Fruit fly (Drosophila melanogaster) whole organism, embryonic: ENCODE results near the gene Cyp312a1.

Source experiments
- Bgb ChIP-seq: fragments of 200-800 bp; sonication (Bioruptor generic); IDR thresholded peaks from 2 replicates; pipeline ENCODE4 v1.3.6; 2022; ENCODE audit warnings: missing biosample characterization, missing genetic modification characterization; ENCODE audit not compliant: partially characterized antibody
- CG11085 ChIP-seq: fragments of 200-800 bp; sonication (Bioruptor generic); IDR thresholded peaks from 2 replicates; pipeline ENCODE4 v1.3.6; 2022; ENCODE audit warnings: missing biosample characterization, missing genetic modification characterization
- CG12391 ChIP-seq: fragments of 200-800 bp; sonication (Bioruptor generic); optimal IDR thresholded peaks from 3 replicates; lab custom pipeline; 2018; ENCODE audit warnings: missing biosample characterization, mild to moderate bottlenecking, missing genetic modification characterization, moderate library complexity
- CG13424 ChIP-seq: fragments of 200-800 bp; sonication (Bioruptor generic); optimal IDR thresholded peaks from 2 replicates; lab custom pipeline; 2019; ENCODE audit warnings: missing biosample characterization, mild to moderate bottlenecking, missing genetic modification characterization, moderate library complexity
- CG15696 ChIP-seq: fragments of 200-800 bp; sonication (Bioruptor generic); optimal IDR thresholded peaks from 2 replicates; lab custom pipeline; 2019; ENCODE audit warnings: missing biosample characterization, mild to moderate bottlenecking, missing genetic modification characterization, moderate library complexity
- CG1647 ChIP-seq: fragments of 200-800 bp; sonication (Bioruptor generic); optimal IDR thresholded peaks from 3 replicates; lab custom pipeline; 2016; ENCODE audit warnings: missing biosample characterization, missing genetic modification characterization
- CG1792 ChIP-seq: fragments of 200-800 bp; sonication (Bioruptor generic); optimal IDR thresholded peaks from 2 replicates; lab custom pipeline; 2016; ENCODE audit warnings: missing biosample characterization, missing genetic modification characterization
- CG18011 ChIP-seq: fragments of 200-800 bp; sonication (Bioruptor generic); optimal IDR thresholded peaks from 2 replicates; lab custom pipeline; 2017; ENCODE audit warnings: missing biosample characterization, missing genetic modification characterization, mild to moderate bottlenecking, moderate library complexity, missing genotype
- CG18262 ChIP-seq: fragments of 200-800 bp; optimal IDR thresholded peaks from 3 replicates; lab custom pipeline; 2019; ENCODE audit warnings: missing biosample characterization, mild to moderate bottlenecking, missing genetic modification characterization, moderate library complexity
- CG2129 ChIP-seq: fragments of 200-800 bp; sonication (Bioruptor generic); IDR thresholded peaks from 2 replicates; pipeline ENCODE4 v1.3.6; 2022; ENCODE audit warnings: missing biosample characterization, missing genetic modification characterization; ENCODE audit not compliant: partially characterized antibody
- CG2875 ChIP-seq: fragments of 200-800 bp; sonication (Bioruptor generic); optimal IDR thresholded peaks from 2 replicates; lab custom pipeline; 2017; ENCODE audit warnings: missing biosample characterization, mild to moderate bottlenecking, missing genetic modification characterization, missing genetic modification reagents
- CG31441 ChIP-seq: fragments of 200-800 bp; sonication (Bioruptor generic); IDR thresholded peaks from 2 replicates; pipeline ENCODE4 v1.3.6; 2022; ENCODE audit warnings: missing biosample characterization, missing genetic modification characterization
- CG32772 ChIP-seq: fragments of 200-800 bp; sonication (Bioruptor generic); IDR thresholded peaks from 2 replicates; pipeline ENCODE4 v1.3.6; 2022; ENCODE audit warnings: missing biosample characterization, missing genetic modification characterization
- CG3407 ChIP-seq: fragments of 200-800 bp; sonication (Bioruptor generic); optimal IDR thresholded peaks from 2 replicates; lab custom pipeline; 2018; ENCODE audit warnings: missing biosample characterization, mild to moderate bottlenecking, missing genetic modification characterization
- CG3726 ChIP-seq: fragments of 200-800 bp; sonication (Bioruptor generic); IDR thresholded peaks from 3 replicates; pipeline ENCODE4, ENCODE4 v1.3.6; 2022; ENCODE audit warnings: missing biosample characterization, missing genetic modification characterization
- CG42726 ChIP-seq: fragments of 200-800 bp; sonication (Bioruptor generic); IDR thresholded peaks from 2 replicates; pipeline ENCODE4 v1.3.6; 2022; ENCODE audit warnings: missing biosample characterization, missing genetic modification characterization; ENCODE audit not compliant: partially characterized antibody
- CG4820 ChIP-seq: fragments of 200-800 bp; sonication (Bioruptor generic); optimal IDR thresholded peaks from 3 replicates; lab custom pipeline; 2016; ENCODE audit warnings: missing biosample characterization, missing genetic modification characterization
- CG7271 ChIP-seq: fragments of 200-800 bp; sonication (Bioruptor generic); optimal IDR thresholded peaks from 2 replicates; lab custom pipeline; 2018; ENCODE audit warnings: missing biosample characterization, mild to moderate bottlenecking, missing genetic modification characterization, moderate library complexity
- CG7556 ChIP-seq: fragments of 200-800 bp; sonication (Bioruptor generic); optimal IDR thresholded peaks from 2 replicates; lab custom pipeline; 2017; ENCODE audit warnings: missing biosample characterization, mild to moderate bottlenecking, missing genetic modification characterization
- CG9797 ChIP-seq: fragments of 200-800 bp; sonication (Bioruptor generic); optimal IDR thresholded peaks from 3 replicates; lab custom pipeline; 2018; ENCODE audit warnings: missing biosample characterization, mild to moderate bottlenecking, missing genetic modification characterization
- Deaf1 ChIP-seq: fragments of 200-800 bp; optimal IDR thresholded peaks from 3 replicates; lab custom pipeline; 2019; ENCODE audit warnings: missing biosample characterization, mild to moderate bottlenecking, missing genetic modification characterization, moderate library complexity
- Dp ChIP-seq: fragments of 200-800 bp; sonication (Bioruptor generic); optimal IDR thresholded peaks from 2 replicates; lab custom pipeline; 2018; ENCODE audit warnings: missing biosample characterization, mild to moderate bottlenecking, missing genetic modification characterization, moderate library complexity
- Drgx ChIP-seq: fragments of 200-800 bp; sonication (Bioruptor generic); IDR thresholded peaks from 2 replicates; pipeline ENCODE4 v1.3.6; 2022; ENCODE audit warnings: missing biosample characterization, missing genetic modification characterization
- Ets65A ChIP-seq: fragments of 200-800 bp; sonication (Bioruptor generic); peaks from one replicate; lab custom pipeline; 2016; ENCODE audit warnings: missing biosample characterization, missing genetic modification characterization
- Fer2 ChIP-seq: fragments of 200-800 bp; sonication (Bioruptor generic); optimal IDR thresholded peaks from 2 replicates; lab custom pipeline; 2018; ENCODE audit warnings: missing biosample characterization, mild to moderate bottlenecking, missing genetic modification characterization, moderate library complexity
- HLH4C ChIP-seq: fragments of 200-800 bp; sonication (Bioruptor generic); IDR thresholded peaks from 3 replicates; pipeline ENCODE4 v1.3.6; 2022; ENCODE audit warnings: missing biosample characterization, missing genetic modification characterization; ENCODE audit not compliant: partially characterized antibody
- HmgZ ChIP-seq: fragments of 200-800 bp; sonication (Bioruptor generic); optimal IDR thresholded peaks from 2 replicates; lab custom pipeline; 2018; ENCODE audit warnings: missing biosample characterization, mild to moderate bottlenecking, missing genetic modification characterization
- Mrtf ChIP-seq: fragments of 200-800 bp; sonication (Bioruptor generic); IDR thresholded peaks from 3 replicates; pipeline ENCODE4 v1.3.6; 2022; ENCODE audit warnings: missing biosample characterization, missing genetic modification characterization
- Nf-YA ChIP-seq: fragments of 200-800 bp; sonication (Bioruptor generic); IDR thresholded peaks from 2 replicates; pipeline ENCODE4 v1.3.6; 2022; ENCODE audit warnings: missing biosample characterization, missing genetic modification characterization
- Optix ChIP-seq: fragments of 200-800 bp; sonication (Bioruptor generic); IDR thresholded peaks from 3 replicates; pipeline ENCODE4 v1.3.6; 2022; ENCODE audit warnings: missing biosample characterization, missing genetic modification characterization
- Tbp ChIP-seq: fragments of >200 bp; optimal IDR thresholded peaks from 2 replicates; lab custom pipeline; 2018; ENCODE audit warnings: missing biosample characterization, missing genetic modification characterization
- abd-A ChIP-seq: fragments of 200-800 bp; sonication (Bioruptor generic); optimal IDR thresholded peaks from 3 replicates; lab custom pipeline; 2019; ENCODE audit warnings: missing biosample characterization, mild to moderate bottlenecking, missing genetic modification characterization, moderate library complexity
- ash1 ChIP-seq: fragments of 200-800 bp; sonication (Bioruptor generic); optimal IDR thresholded peaks from 2 replicates; lab custom pipeline; 2018; ENCODE audit warnings: missing biosample characterization, mild to moderate bottlenecking, missing genetic modification characterization
- br ChIP-seq: fragments of >200 bp; optimal IDR thresholded peaks from 2 replicates; lab custom pipeline; 2017
- corto ChIP-seq: fragments of 200-800 bp; sonication (Bioruptor generic); optimal IDR thresholded peaks from 2 replicates; lab custom pipeline; 2016; ENCODE audit warnings: missing biosample characterization, mild to moderate bottlenecking, missing genetic modification characterization, moderate library complexity
- dimm ChIP-seq: fragments of 200-800 bp; sonication (Bioruptor generic); IDR thresholded peaks from 2 replicates; pipeline ENCODE4 v1.3.6; 2022; ENCODE audit warnings: missing biosample characterization, missing genetic modification characterization
- grn ChIP-seq: fragments of 200-800 bp; sonication (Bioruptor generic); optimal IDR thresholded peaks from 3 replicates; lab custom pipeline; 2017; ENCODE audit warnings: missing biosample characterization, missing genetic modification characterization
- gt ChIP-seq: fragments of 200-800 bp; sonication (Bioruptor generic); IDR thresholded peaks from 2 replicates; pipeline ENCODE4 v1.3.6; 2022; ENCODE audit warnings: missing biosample characterization, missing genetic modification characterization
- hb ChIP-seq: fragments of 200-800 bp; sonication (Bioruptor generic); IDR thresholded peaks from 3 replicates; pipeline ENCODE4 v1.3.6; 2022; ENCODE audit warnings: missing biosample characterization, missing genetic modification characterization; ENCODE audit not compliant: partially characterized antibody
- hth ChIP-seq: fragments of >200 bp; optimal IDR thresholded peaks from 2 replicates; lab custom pipeline; 2017; ENCODE audit warnings: inconsistent platforms
- insv ChIP-seq, 2 experiments: fragments of 200-800 bp; sonication (Bioruptor generic); optimal IDR thresholded peaks; 3 replicates each; lab custom pipeline; 2016 to 2018; ENCODE audit warnings: missing biosample characterization in 2 of 2, missing genetic modification characterization in 2 of 2
- nerfin-1 ChIP-seq: fragments of 200-800 bp; sonication (Bioruptor generic); optimal IDR thresholded peaks from 3 replicates; lab custom pipeline; 2019; ENCODE audit warnings: missing biosample characterization, mild to moderate bottlenecking, missing genetic modification characterization, moderate library complexity
- pfk ChIP-seq: fragments of 200-800 bp; sonication (Bioruptor generic); optimal IDR thresholded peaks from 2 replicates; lab custom pipeline; 2018; ENCODE audit warnings: missing biosample characterization, mild to moderate bottlenecking, missing genetic modification characterization, moderate library complexity
- sob ChIP-seq: fragments of 200-800 bp; sonication (Bioruptor generic); IDR thresholded peaks from 2 replicates; pipeline ENCODE4 v1.3.6; 2022; ENCODE audit warnings: missing biosample characterization, missing genetic modification characterization
- stc ChIP-seq: fragments of 200-800 bp; sonication (Bioruptor generic); IDR thresholded peaks from 2 replicates; pipeline ENCODE4 v1.3.6; 2022; ENCODE audit warnings: missing biosample characterization, missing genetic modification characterization
- sug ChIP-seq: fragments of 200-800 bp; optimal IDR thresholded peaks from 2 replicates; lab custom pipeline; 2019; ENCODE audit warnings: missing biosample characterization, mild to moderate bottlenecking, missing genetic modification characterization, moderate library complexity
- tx ChIP-seq: fragments of 200-800 bp; sonication (Bioruptor generic); optimal IDR thresholded peaks from 2 replicates; lab custom pipeline; 2016; ENCODE audit warnings: missing biosample characterization, missing genetic modification characterization
- usp ChIP-seq: fragments of >200 bp; optimal IDR thresholded peaks from 2 replicates; lab custom pipeline; 2017; ENCODE audit warnings: missing biosample characterization, missing genetic modification characterization
- zfh2 ChIP-seq: fragments of 200-800 bp; sonication (Bioruptor generic); optimal IDR thresholded peaks from 2 replicates; lab custom pipeline; 2016; ENCODE audit warnings: missing biosample characterization, missing genetic modification characterization

The Cyp312a1 gene

dm6 chr3L:18114038-18114926, 18.2 kb downstream of the Cyp312a1 start (continued):
- TF ChIP-seq hb (GFP tag; lab: Robert Waterston, UW) (no peak), CG32772 (GFP tag; lab: Robert Waterston, UW) (no peak), CG12391 (tag; lab: Kevin White, UChicago) (peak; percentile 63), CG4820 (no peak), Tbp (GFP tag; lab: Kevin White, UChicago) (no peak), Mrtf (peak; percentile 7; the same call in 1 of the 3 replicates), HmgZ (tag; lab: Kevin White, UChicago) (peak; percentile 31), CG2875 (GFP tag; lab: Kevin White, UChicago) (no peak), Deaf1 (no peak), grn (GFP tag; lab: Kevin White, UChicago) (peak; percentile 73), CG9797 (no peak), CG7271 (tag; lab: Kevin White, UChicago) (no peak), CG18262 (peak; percentile 70), Bgb (peak; percentile 44; the same call in 1 of the 2 replicates), corto (GFP tag; lab: Kevin White, UChicago) (no peak), CG42726 (peak; percentile 47; the same call in 1 of the 2 replicates), pfk (no peak), ash1 (peak; percentile 6), sob (GFP tag; lab: Robert Waterston, UW) (no peak), CG3407 (no peak), Nf-YA (GFP tag; lab: Robert Waterston, UW) (no peak), nerfin-1 (no peak), CG31441 (GFP tag; lab: Robert Waterston, UW) (peak; percentile 55), dimm (GFP tag; lab: Robert Waterston, UW) (no peak), Dp (GFP tag; lab: Kevin White, UChicago) (peak; percentile 8), usp (no peak), Optix (no peak; the same call in 2 of the 3 replicates), CG7556 (GFP tag; lab: Kevin White, UChicago) (peak; percentile 66), CG15696 (tag; lab: Kevin White, UChicago) (no peak), br (no peak), zfh2 (GFP tag; lab: Kevin White, UChicago) (no peak), insv (GFP tag; optimal IDR thresholded peaks at IDR 0.05; lab: Kevin White, UChicago) (no peak), tx (GFP tag; lab: Kevin White, UChicago) (no peak), Drgx (GFP tag; lab: Robert Waterston, UW) (peak; percentile 13; the same call in 1 of the 2 replicates), CG1792 (no peak), CG3726 (GFP tag; lab: Robert Waterston, UW) (no peak), Ets65A (GFP tag; lab: Kevin White, UChicago) (peak; percentile 81), CG1647 (GFP tag; lab: Kevin White, UChicago) (no peak), HLH4C (GFP tag; lab: Robert Waterston, UW) (peak; percentile 15; the same call in 1 of the 3 replicates), CG13424 (tag; lab: Kevin White, UChicago) (peak; percentile 59), sug (tag; lab: Kevin White, UChicago) (peak; percentile 55), gt (GFP tag; lab: Robert Waterston, UW) (no peak), Fer2 (no peak), CG11085 (GFP tag; lab: Robert Waterston, UW) (no peak), stc (peak; percentile 50; the same call in 1 of the 2 replicates), abd-A (tag; lab: Kevin White, UChicago) (no peak), CG2129 (GFP tag; lab: Robert Waterston, UW) (no peak), CG18011 (GFP tag; lab: Kevin White, UChicago) (no peak), hth (lab: Kevin White, UChicago) (no peak)
